Worm (Caenorhabditis elegans) whole organism, dauer: ENCODE data around the gene F54F7.2.

ENCODE experiments used
- unc-62 ChIP-seq: sonication (generic microtip); optimal IDR thresholded peaks from 2 replicates; lab custom pipeline; 2017; ENCODE audit warnings: missing biosample characterization, missing genetic modification reagents, missing genetic modification characterization

Gene F54F7.2

DNA sequence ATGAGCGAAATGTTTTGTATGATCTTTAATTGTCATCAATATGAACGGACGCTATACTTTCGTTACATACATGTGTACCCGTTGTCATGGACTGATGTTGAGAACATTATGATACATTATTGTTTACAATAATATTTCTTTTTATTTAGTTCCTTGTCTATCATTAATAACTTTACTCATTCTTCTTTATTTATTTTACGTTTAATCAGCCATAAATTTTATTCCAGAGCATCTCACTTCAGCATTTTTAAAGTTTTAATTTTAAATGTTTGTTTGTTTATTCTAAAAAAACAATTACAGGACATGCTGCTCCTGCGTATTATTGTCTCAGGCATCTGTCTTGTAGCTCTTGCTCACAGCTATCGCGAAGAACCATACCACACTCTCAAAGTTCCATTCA is at the start of gene F54F7.2:
Gene F54F7.2 (plus strand): TSS at position 301 of the 400 bp plus-strand sequence.
- TF ChIP-seq unc-62 (GFP tag; lab: Kevin White, UChicago) = no peak

DNA sequence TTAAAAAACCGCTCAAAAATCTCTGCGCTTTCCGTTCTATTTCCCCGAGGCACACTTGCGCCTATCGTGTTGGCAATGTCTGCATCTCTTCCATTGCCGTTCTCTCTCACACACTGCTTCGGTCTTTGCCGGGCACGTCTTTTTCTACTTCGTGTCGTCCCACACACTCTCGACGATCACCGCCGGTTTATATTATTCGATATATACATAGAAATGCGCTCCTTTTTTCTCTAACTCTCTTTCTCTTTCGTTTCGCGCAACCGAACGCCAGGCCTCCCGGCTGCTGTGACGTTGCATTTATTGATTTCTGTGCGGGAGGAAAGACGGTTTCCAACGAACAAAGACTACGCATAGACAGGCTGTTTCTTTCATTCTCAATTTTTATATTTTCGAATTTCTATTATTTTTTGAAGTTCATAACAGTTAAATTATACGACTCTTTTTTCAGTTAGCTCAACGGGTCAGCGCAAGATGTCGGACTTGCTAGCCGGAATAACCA is 45.4 kb upstream of the F54F7.2 start, which contains the start of gene rsd-3:
Gene rsd-3 (plus strand): TSS at position 449 of the 499 bp plus-strand sequence.
- TF ChIP-seq unc-62 (GFP tag; lab: Kevin White, UChicago) = no peak

DNA sequence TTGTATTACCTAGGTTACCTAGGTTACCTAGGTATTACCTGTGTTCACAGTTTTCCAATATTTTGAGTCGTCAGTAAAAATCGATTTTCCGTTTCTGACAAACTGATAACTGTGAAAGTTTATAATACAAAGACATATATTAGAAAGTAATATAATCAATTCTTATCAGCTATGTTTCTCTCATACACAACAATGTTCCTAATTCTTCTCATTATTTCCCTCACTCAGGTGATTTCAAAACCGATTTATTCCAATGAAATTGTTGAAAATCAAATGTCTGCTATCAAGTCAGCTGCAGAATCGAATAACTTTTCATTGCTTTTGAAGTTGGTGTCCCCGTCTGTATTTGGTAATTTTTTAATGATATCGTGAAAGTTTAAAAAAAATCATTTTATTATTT is 39.4 kb upstream of the F54F7.2 start, which contains the start of gene C34E11.4:
Gene C34E11.4 (plus strand): TSS at position 154 of the 400 bp plus-strand sequence.
- TF ChIP-seq unc-62 (GFP tag; lab: Kevin White, UChicago) = no peak

DNA sequence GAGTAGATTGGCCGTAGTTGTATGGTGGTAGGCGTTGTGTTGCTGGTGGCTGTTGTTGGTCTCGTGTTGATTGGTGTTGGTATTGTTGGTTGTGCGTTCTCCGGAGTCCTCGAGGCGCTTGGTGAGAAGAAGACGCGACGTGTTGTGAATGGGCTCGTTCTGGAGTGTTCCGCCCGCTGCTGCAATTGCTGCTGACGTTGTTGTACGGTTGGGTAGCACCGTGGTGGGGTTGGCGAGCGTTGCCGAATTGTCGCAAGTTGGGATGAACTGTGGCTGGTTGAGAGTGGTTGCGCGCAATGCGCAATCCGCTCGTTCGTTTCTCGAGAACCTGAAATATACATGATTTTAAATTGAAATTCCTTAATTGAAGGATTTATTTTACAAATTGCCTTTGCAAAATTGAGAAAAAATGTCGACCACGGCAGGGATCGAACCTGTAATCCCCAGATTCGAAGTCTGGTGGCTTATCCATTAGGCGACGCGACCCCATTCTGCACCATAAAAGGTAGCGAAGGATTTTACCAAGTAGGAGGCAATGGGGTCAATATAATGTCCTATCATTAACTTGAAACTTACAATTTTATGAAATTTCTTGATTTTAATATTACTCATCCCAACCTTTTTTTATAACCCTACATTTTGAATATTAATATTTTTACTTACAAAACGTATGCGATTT is 37.1 kb upstream of the F54F7.2 start:
- no peak for TF ChIP-seq unc-62 (GFP tag; lab: Kevin White, UChicago)

DNA sequence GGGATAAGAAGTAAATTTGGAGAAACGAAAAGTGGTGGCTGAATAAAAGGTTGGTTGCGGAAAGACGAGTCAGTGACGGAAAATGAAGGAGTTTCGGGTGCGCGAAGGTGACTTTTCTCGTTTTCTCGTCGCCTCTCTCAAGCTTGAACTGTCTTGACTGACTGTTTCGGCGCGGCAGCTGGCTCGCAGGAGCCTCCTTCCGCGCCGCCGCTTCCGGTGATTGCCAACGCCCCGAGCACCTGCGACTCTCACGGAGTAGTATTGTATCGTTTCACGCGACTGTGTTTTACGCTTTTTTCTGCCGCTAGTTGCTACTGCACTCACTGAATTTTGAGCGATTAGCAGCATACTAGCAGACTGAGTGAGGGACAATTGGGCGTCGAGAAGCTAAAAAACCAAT is 28.8 kb upstream of the F54F7.2 start, which contains the start of gene C34E11.2:
Gene C34E11.2 (minus strand): TSS at position 84 of the 400 bp plus-strand sequence.
- no peak for TF ChIP-seq unc-62 (GFP tag; lab: Kevin White, UChicago)

DNA sequence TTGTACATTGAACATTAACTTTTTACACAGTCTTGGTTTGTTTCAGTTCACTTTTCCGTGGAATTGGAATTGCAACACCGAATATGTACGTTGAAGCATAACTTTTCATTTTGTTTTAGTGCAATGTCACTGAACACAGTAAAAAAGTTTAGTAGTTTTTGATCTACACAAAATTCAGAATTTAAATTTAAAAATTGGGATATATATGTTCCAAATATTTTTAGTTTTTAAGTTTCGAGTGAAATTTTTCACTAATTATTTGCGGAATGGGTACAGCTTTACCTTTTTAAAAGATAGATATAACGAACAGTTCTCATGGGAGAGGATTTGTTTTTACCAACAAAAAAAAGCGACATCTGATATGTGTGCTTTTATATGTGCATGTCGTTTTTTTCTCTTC is 26.6 kb upstream of the F54F7.2 start:
- TF ChIP-seq unc-62 (GFP tag; lab: Kevin White, UChicago) = no peak

DNA sequence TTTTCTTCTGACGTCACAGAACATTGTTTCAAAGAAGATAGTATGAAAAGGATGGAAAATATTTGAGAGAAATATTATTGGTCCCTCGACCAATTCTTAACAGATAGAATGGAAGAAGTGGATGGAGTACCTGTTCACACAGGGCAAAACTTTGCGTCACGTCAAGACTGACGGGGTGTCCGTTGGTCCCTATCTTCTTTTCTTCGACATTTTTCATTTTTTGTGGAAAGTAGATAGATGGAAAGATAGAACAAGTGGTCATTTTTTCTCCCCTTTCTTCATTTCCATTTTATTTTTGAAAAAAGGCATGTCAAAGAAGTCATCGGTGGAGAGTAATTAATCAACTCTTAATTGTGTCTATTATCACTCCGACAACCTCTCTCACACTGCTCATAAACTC is 24.8 kb upstream of the F54F7.2 start:
- no peak for TF ChIP-seq unc-62 (GFP tag; lab: Kevin White, UChicago)

DNA sequence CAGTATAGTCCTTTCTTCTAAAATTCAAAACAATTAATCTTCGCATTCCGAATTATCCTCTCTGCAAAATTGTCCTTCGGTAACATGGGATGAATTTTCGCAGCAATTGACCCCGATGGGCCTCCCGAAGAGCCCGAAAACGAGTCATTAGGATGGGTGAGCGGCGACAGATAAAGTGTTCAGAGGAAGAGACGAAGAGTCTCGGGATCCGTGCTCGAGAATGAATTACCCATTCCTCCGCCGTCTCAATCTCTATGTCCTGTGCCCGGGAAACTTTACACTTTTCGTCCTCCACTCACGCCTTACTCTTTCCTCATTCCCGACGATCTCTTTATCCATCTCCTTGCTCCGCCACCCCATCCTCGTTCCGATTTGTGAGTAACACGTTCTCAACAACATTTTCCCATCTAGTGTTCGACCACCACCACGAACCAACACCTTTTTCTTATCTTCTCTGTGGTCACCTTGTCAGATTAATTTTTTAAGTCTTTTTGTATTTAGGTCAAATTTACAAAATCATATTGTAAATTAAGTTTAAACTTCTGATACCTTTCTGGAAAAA is 22.2 kb upstream of the F54F7.2 start:
- no peak for TF ChIP-seq unc-62 (GFP tag; lab: Kevin White, UChicago)

DNA sequence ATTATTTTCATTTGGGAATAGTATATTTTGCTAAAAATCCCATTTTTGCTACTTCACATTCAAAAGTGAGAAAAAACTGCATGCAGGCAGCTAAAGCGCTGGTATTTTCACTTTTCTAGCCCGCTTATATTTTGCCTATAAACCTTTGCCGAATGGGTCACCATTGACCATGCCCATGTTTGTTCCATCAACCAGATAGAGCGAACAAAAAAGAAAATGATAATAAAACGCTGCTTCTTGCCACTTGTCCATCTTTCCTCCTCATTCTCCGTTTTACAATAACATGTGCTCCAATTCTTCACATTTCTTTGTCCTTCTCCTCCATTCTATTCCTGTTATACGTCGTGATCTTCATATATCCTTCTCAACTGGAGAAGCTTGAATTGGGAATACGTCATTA is 19.8 kb upstream of the F54F7.2 start, which contains the start of gene tag-241:
Gene tag-241 (plus strand): TSS at position 301 of the 400 bp plus-strand sequence.
- TF ChIP-seq unc-62 (GFP tag; lab: Kevin White, UChicago) = no peak

DNA sequence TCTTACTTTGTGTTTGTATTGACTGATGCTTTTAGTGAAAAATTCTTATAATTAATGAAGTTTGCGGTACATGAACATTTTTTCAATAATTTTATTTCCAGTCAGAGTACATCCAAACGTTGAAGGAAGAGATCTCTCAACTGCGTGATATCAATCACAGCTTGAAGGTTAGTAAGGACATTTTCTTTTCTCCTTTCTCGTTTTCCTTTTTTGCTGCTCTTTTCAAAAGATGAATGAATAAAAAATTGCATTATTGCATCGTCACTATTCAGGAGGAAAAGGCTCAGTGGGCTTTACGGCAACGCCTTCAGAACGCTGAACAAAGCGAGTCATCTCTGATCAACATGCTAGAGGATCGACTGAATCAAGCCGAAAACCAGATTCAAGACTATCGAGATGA is 16.6 kb upstream of the F54F7.2 start:
- no peak for TF ChIP-seq unc-62 (GFP tag; lab: Kevin White, UChicago)

DNA sequence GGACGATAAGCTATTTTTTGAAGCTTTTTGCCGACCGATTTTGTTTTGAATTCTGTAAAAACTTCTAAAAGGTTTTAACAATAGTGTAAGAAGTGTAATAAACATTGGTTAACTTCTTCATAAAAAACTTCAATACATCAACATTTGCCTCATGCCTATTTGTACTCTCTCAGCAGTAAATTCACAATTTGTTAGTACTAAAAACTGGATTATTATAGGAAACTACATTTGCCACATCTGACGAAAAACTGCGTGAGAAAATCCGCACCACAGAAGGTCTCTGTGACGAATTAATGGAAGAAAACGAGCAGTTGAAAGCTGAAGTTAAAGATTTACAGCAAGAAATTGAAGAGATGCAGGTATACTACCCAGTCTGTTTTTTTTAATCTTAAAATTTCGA is 15.9 kb upstream of the F54F7.2 start:
- TF ChIP-seq unc-62 (GFP tag; lab: Kevin White, UChicago) = no peak

DNA sequence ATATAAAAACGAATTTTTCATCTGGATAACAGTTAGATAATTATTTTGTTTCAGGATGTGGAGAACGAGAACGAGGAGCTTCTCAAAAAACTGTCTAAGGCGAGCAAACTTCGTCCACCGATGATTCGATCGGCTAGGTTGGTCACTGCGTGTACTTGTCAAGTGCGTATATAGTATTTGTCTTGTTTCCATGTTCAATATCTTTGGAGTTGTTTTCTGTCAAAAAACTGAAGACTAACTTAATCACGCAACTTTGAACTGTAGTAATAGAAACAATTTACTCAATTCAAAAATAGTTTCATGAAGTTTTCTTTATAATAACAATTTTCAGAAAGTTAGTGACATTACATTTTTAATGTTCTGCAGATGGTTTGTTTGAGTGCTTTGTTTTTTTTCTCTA is 14.8 kb upstream of the F54F7.2 start:
- no peak for TF ChIP-seq unc-62 (GFP tag; lab: Kevin White, UChicago)

DNA sequence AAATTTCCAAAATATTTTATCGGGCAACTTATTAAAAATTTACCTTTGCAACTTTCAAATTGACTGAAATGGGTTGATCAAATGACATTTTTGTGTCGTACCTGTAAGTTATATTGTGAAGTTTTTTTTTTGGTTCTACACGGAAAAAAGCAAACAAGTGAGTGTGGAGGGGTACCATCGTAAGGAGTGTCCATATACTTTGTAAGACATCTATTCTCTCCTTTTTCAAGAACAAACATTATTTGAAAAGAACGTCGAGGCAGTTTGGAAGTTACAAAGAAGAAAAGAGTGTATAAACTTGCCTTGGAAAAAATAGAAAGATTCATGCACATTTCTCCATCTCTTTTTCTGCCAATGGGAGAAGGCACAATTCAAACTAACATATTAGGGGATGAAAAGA is 6.1 kb upstream of the F54F7.2 start, which contains the start of gene taf-7.1:
Gene taf-7.1 (minus strand): TSS at position 101 of the 400 bp plus-strand sequence.
- no peak for TF ChIP-seq unc-62 (GFP tag; lab: Kevin White, UChicago)

DNA sequence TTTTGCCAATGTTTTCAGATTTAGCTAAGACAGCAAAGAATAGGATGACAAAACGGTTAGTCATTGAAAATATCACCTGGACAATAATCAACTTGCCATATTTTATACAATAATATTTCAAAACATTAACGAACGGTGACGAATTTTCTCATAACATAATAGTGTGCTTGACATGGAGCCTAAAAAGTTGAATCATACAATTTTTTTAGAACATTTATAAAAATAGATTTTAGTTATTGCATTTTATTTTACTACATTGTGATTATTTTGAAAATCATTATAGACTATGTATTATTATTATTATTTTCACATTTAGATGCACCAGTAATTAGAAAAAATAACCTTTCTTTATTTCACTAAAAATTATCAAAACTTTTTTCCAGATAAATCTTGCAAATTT is 5.2 kb downstream of the F54F7.2 start, which contains the start of gene F54F7.9:
Gene F54F7.9 (minus strand): TSS at position 101 of the 400 bp plus-strand sequence.
- no peak for TF ChIP-seq unc-62 (GFP tag; lab: Kevin White, UChicago)

DNA sequence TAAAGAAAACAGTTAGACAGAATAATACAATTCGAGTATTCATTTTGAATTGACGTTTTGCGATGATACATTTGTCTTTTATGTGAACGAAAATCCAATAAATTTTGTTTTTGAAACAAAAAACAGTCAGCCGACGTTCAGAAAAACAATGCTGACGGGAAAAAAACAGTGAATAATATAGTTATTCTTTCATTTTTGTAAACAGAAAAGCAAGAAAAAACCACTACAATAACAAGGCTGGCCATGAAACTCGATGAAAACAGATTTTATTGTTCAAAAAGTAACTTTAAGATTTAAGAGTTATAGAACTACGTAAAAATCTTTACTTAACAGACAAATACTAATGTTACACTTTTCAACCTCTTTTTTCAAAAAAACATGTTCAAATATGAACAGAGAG is 6.6 kb downstream of the F54F7.2 start, which contains the start of gene F54F7.3:
Gene F54F7.3 (minus strand): TSS at position 101 of the 400 bp plus-strand sequence.
- no peak for TF ChIP-seq unc-62 (GFP tag; lab: Kevin White, UChicago)

DNA sequence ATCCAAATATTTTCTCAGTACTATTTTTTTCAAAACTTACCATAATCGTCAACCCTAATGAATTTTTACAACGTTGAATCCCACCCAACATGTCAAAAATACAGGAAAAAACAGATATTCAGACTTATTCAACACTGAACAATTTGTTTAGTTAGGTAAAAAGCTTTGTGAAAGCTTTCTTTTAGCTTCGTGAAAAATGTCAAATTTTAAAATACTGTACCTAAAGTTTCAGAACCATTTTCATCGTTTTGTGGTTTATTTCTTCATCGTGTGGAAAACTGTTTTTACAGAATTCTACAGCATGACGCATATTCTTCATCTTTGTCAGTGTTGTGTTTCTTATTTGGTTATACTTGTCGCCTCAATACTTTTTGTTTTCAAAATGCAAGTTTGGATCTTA is 7.1 kb downstream of the F54F7.2 start, which contains the start of gene F54F7.14:
Gene F54F7.14 (plus strand): TSS at position 301 of the 400 bp plus-strand sequence.
- TF ChIP-seq unc-62 (GFP tag; lab: Kevin White, UChicago) = no peak
